Worm (Caenorhabditis elegans) whole organism, L4/young adult: ENCODE data around the gene tsp-13.

Source experiments
- W03F9.2 ChIP-seq: fragments of 150-350 bp; optimal IDR thresholded peaks from 2 replicates; lab custom pipeline; 2014; ENCODE audit warnings: missing biosample characterization, missing genetic modification characterization
- dao-5 ChIP-seq: sonication (generic microtip); optimal IDR thresholded peaks from 2 replicates; lab custom pipeline; 2016; ENCODE audit warnings: missing genotype, missing genetic modification characterization, moderate library complexity, missing compliant biosample characterization
- him-1 ChIP-seq: sonication (generic microtip); optimal IDR thresholded peaks from 2 replicates; lab custom pipeline; 2016; ENCODE audit warnings: missing genotype, missing genetic modification reagents, missing genetic modification characterization, missing compliant biosample characterization

DNA sequence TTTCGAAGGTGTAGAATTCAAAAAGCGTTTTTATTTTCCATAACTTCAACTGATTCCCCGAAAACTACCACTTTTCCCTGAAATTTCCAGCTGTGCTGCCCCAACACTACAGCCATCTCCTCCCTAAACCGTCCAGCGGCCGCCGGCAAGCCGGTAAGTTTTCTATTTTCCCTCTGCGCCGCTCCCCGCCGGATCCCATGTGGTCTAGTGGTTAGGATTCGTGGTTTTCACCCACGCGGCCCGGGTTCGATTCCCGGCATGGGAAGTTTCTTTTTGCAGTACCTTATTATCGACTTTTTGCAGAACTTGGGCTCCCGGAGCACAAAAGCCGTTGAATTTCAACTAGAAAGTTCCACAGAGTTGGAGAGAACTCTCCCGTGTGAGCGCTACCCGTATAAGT is 11.3 kb upstream of the tsp-13 start:
- TF ChIP-seq dao-5 (no peak), W03F9.2 (tag; lab: Kevin White, UChicago) (no peak), him-1 (tag; lab: Kevin White, UChicago) (no peak)
